Worm (Caenorhabditis elegans): ENCODE measurements around the gene C55A1.7.

DNA sequence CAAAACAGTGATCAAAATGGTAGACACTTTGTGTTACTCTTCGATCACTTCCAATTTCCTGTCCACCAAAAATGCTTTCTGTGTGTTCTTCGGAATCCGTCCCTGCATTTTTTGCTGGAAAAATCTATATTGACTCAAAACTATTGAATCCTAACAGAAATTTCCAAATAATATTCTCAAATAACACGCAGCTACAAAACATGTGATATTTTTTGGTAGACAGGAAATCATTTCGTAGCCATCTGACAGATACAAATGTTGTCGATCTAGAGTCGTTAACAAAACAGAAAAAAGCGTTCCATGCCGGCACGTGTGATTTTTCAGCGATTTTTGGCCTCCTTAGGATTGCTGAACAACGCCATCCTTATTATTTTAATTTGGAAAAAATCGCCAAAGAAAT lies 34.5 kb downstream of the C55A1.7 start, which contains the start of gene str-263:
- TF ChIP-seq npax-4 (tag; optimal IDR thresholded peaks at IDR 0.05) (no peak), hlh-30 (tag; optimal IDR thresholded peaks at IDR 0.05; ENCODE audit: insufficient read depth) (no peak), ceh-2 (tag; optimal IDR thresholded peaks at IDR 0.05) (no peak)

Measured in whole organism, late embryonic.